Worm (Caenorhabditis elegans) whole organism, L4/young adult: ENCODE measurements around the gene exc-7.

Source experiments
- W03F9.2 ChIP-seq: fragments of 150-350 bp; optimal IDR thresholded peaks from 2 replicates; lab custom pipeline; 2014; ENCODE audit warnings: missing biosample characterization, missing genetic modification characterization
- him-1 ChIP-seq: sonication (generic microtip); optimal IDR thresholded peaks from 2 replicates; lab custom pipeline; 2016; ENCODE audit warnings: missing genotype, missing genetic modification reagents, missing genetic modification characterization, missing compliant biosample characterization

ce11 chrII:9560895-9561294 lies 14.9 kb upstream of the exc-7 start:
- TF ChIP-seq him-1 (tag; lab: Kevin White, UChicago) (no peak), W03F9.2 (no peak)
